Fruit fly (Drosophila melanogaster) whole organism, prepupa: ENCODE results near the gene CG31546.
A peak's percentile ranks its signal among the peaks of the same experiment; 100 is the strongest.

Experiments
- Blimp-1 ChIP-seq: fragments of 200-800 bp; sonication (Bioruptor generic); optimal IDR thresholded peaks from 3 replicates; lab custom pipeline; 2017; ENCODE audit warnings: missing biosample characterization, missing genetic modification characterization, mild to moderate bottlenecking, moderate library complexity, missing genetic modification reagents
- CG10669 ChIP-seq: fragments of 200-800 bp; sonication (Bioruptor generic); optimal IDR thresholded peaks from 3 replicates; lab custom pipeline; 2018; ENCODE audit warnings: missing biosample characterization, mild to moderate bottlenecking, missing genetic modification characterization, moderate library complexity
- CG11294 ChIP-seq: fragments of 200-800 bp; sonication (Bioruptor generic); IDR thresholded peaks from 2 replicates; pipeline ENCODE4 v1.3.6; 2022; ENCODE audit warnings: missing biosample characterization, missing genetic modification characterization
- CG11902 ChIP-seq: fragments of 200-800 bp; sonication (Bioruptor generic); optimal IDR thresholded peaks from 3 replicates; lab custom pipeline; 2016; ENCODE audit warnings: missing biosample characterization, missing genetic modification characterization
- CG15336 ChIP-seq: fragments of 200-800 bp; sonication (Bioruptor generic); IDR thresholded peaks from 2 replicates; pipeline ENCODE4 v1.3.6; 2022; ENCODE audit warnings: missing biosample characterization, missing genetic modification characterization
- CG1621 ChIP-seq: fragments of 200-800 bp; sonication (Bioruptor generic); optimal IDR thresholded peaks from 3 replicates; lab custom pipeline; 2018; ENCODE audit warnings: missing biosample characterization, mild to moderate bottlenecking, missing genetic modification characterization
- CG16779 ChIP-seq: fragments of 200-800 bp; sonication (Bioruptor generic); optimal IDR thresholded peaks from 3 replicates; lab custom pipeline; 2017; ENCODE audit warnings: missing biosample characterization, mild to moderate bottlenecking, missing genetic modification characterization
- CG3032 ChIP-seq: fragments of 200-800 bp; optimal IDR thresholded peaks from 2 replicates; lab custom pipeline; 2019; ENCODE audit warnings: missing biosample characterization, mild to moderate bottlenecking, missing genetic modification characterization, moderate library complexity
- CG32006 ChIP-seq: fragments of 200-800 bp; sonication (Bioruptor generic); optimal IDR thresholded peaks from 3 replicates; lab custom pipeline; 2017; ENCODE audit warnings: missing biosample characterization, mild to moderate bottlenecking, missing genetic modification characterization
- CG34406 ChIP-seq: fragments of 200-800 bp; sonication (Bioruptor generic); optimal IDR thresholded peaks from 3 replicates; lab custom pipeline; 2016; ENCODE audit warnings: missing biosample characterization, missing genetic modification characterization
- CG3919 ChIP-seq: fragments of 200-800 bp; sonication (Bioruptor generic); optimal IDR thresholded peaks from 3 replicates; lab custom pipeline; 2016; ENCODE audit warnings: missing biosample characterization, missing genetic modification characterization
- CG4318 ChIP-seq: fragments of 200-800 bp; sonication (Bioruptor generic); optimal IDR thresholded peaks from 3 replicates; lab custom pipeline; 2017; ENCODE audit warnings: missing biosample characterization, mild to moderate bottlenecking, missing genetic modification characterization
- CG6163 ChIP-seq: fragments of 200-800 bp; sonication (Bioruptor generic); IDR thresholded peaks from 3 replicates; pipeline ENCODE4 v1.3.6; 2022; ENCODE audit warnings: missing biosample characterization, missing genetic modification characterization
- CG6792 ChIP-seq: fragments of 200-800 bp; sonication (Bioruptor generic); optimal IDR thresholded peaks from 3 replicates; lab custom pipeline; 2016; ENCODE audit warnings: missing biosample characterization, missing genetic modification characterization
- CG6808 ChIP-seq: fragments of 200-800 bp; sonication (Bioruptor generic); optimal IDR thresholded peaks from 3 replicates; lab custom pipeline; 2017; ENCODE audit warnings: missing biosample characterization, missing genetic modification characterization, mild to moderate bottlenecking, moderate library complexity, missing genetic modification reagents
- CG7368 ChIP-seq: fragments of 200-800 bp; sonication (Bioruptor generic); optimal IDR thresholded peaks from 3 replicates; lab custom pipeline; 2016; ENCODE audit warnings: missing biosample characterization, missing genetic modification characterization
- CG8319 ChIP-seq: fragments of 200-800 bp; sonication (Bioruptor generic); optimal IDR thresholded peaks from 3 replicates; lab custom pipeline; 2016; ENCODE audit warnings: missing biosample characterization, missing genetic modification characterization
- CG8632 ChIP-seq: fragments of 200-800 bp; sonication (Bioruptor generic); optimal IDR thresholded peaks from 3 replicates; lab custom pipeline; 2016; ENCODE audit warnings: missing biosample characterization, missing genetic modification characterization
- Eip78C ChIP-seq: fragments of 200-800 bp; sonication (Bioruptor generic); peaks from one replicate; lab custom pipeline; 2016; ENCODE audit warnings: missing biosample characterization, missing genetic modification characterization
- Eip93F ChIP-seq: fragments of 200-800 bp; sonication (Bioruptor generic); optimal IDR thresholded peaks from 2 replicates; lab custom pipeline; 2016; ENCODE audit warnings: missing biosample characterization, mild to moderate bottlenecking, missing genetic modification characterization
- Ets21C ChIP-seq: fragments of 200-800 bp; sonication (Bioruptor generic); optimal IDR thresholded peaks from 3 replicates; lab custom pipeline; 2016; ENCODE audit warnings: missing biosample characterization, missing genetic modification characterization
- Gug ChIP-seq: fragments of 200-800 bp; sonication (Bioruptor generic); IDR thresholded peaks from 2 replicates; pipeline ENCODE4 v1.3.6; 2022; ENCODE audit warnings: missing biosample characterization, missing genetic modification characterization
- Hr38 ChIP-seq: sonication (Bioruptor generic); optimal IDR thresholded peaks from 2 replicates; lab custom pipeline; 2016; ENCODE audit warnings: missing biosample characterization, missing genetic modification characterization
- Hr39 ChIP-seq: fragments of 200-800 bp; sonication (Bioruptor generic); optimal IDR thresholded peaks from 2 replicates; lab custom pipeline; 2016; ENCODE audit warnings: missing biosample characterization, missing genetic modification characterization
- Hr4 ChIP-seq: fragments of 200-800 bp; sonication (Bioruptor generic); optimal IDR thresholded peaks from 3 replicates; lab custom pipeline; 2016; ENCODE audit warnings: missing biosample characterization, missing genetic modification characterization
- Met ChIP-seq: fragments of 200-800 bp; sonication (Bioruptor generic); optimal IDR thresholded peaks from 3 replicates; lab custom pipeline; 2016; ENCODE audit warnings: missing biosample characterization, missing genetic modification characterization
- Smox ChIP-seq: fragments of 200-800 bp; sonication (Bioruptor generic); optimal IDR thresholded peaks from 3 replicates; lab custom pipeline; 2016; ENCODE audit warnings: missing biosample characterization, missing genetic modification characterization
- Sox102F ChIP-seq: fragments of 200-800 bp; sonication (Bioruptor generic); optimal IDR thresholded peaks from 2 replicates; lab custom pipeline; 2016; ENCODE audit warnings: missing biosample characterization, mild to moderate bottlenecking, missing genetic modification characterization
- Sox15 ChIP-seq: fragments of 200-800 bp; sonication (Bioruptor generic); optimal IDR thresholded peaks from 3 replicates; lab custom pipeline; 2016; ENCODE audit warnings: missing biosample characterization, missing genetic modification characterization
- achi ChIP-seq: fragments of 200-800 bp; sonication (Bioruptor generic); optimal IDR thresholded peaks from 3 replicates; lab custom pipeline; 2016; ENCODE audit warnings: missing biosample characterization, missing genetic modification characterization
- acj6 ChIP-seq: fragments of 200-800 bp; sonication (Bioruptor generic); optimal IDR thresholded peaks from 3 replicates; lab custom pipeline; 2016; ENCODE audit warnings: missing biosample characterization, missing genetic modification characterization
- cyc ChIP-seq: fragments of 200-800 bp; sonication (Bioruptor generic); optimal IDR thresholded peaks from 3 replicates; lab custom pipeline; 2016; ENCODE audit warnings: missing biosample characterization, missing genetic modification characterization
- dac ChIP-seq: fragments of 200-800 bp; sonication (Bioruptor generic); optimal IDR thresholded peaks from 2 replicates; lab custom pipeline; 2017; ENCODE audit warnings: missing biosample characterization, mild to moderate bottlenecking, missing genetic modification characterization
- esn ChIP-seq: fragments of 200-800 bp; sonication (Bioruptor generic); optimal IDR thresholded peaks from 2 replicates; lab custom pipeline; 2016; ENCODE audit warnings: missing biosample characterization, mild to moderate bottlenecking, missing genetic modification characterization, moderate library complexity
- fkh ChIP-seq: fragments of 200-800 bp; sonication (Bioruptor generic); optimal IDR thresholded peaks from 3 replicates; lab custom pipeline; 2017; ENCODE audit warnings: missing biosample characterization, mild to moderate bottlenecking, missing genetic modification characterization, moderate library complexity
- lz ChIP-seq: fragments of 200-800 bp; sonication (Bioruptor generic); optimal IDR thresholded peaks from 3 replicates; lab custom pipeline; 2016; ENCODE audit warnings: missing biosample characterization, missing genetic modification characterization
- net ChIP-seq: fragments of 200-800 bp; sonication (Bioruptor generic); optimal IDR thresholded peaks from 3 replicates; lab custom pipeline; 2016; ENCODE audit warnings: missing biosample characterization, missing genetic modification characterization
- pdm3 ChIP-seq: fragments of 200-800 bp; sonication (Bioruptor generic); optimal IDR thresholded peaks from 3 replicates; lab custom pipeline; 2016; ENCODE audit warnings: missing biosample characterization, missing genetic modification characterization
- ss ChIP-seq, 2 experiments: fragments of 200-800 bp; sonication (Bioruptor generic); optimal IDR thresholded peaks; 2 replicates in 1 of 2; 3 replicates in 1 of 2; lab custom pipeline; 2017 to 2018; ENCODE audit warnings: mild to moderate bottlenecking in 2 of 2, missing biosample characterization in 2 of 2, missing genetic modification characterization in 2 of 2, moderate library complexity in 1 of 2
- topi ChIP-seq: fragments of 200-800 bp; sonication (Bioruptor generic); optimal IDR thresholded peaks from 3 replicates; lab custom pipeline; 2016; ENCODE audit warnings: missing biosample characterization, missing genetic modification characterization
- vri ChIP-seq: fragments of 200-800 bp; sonication (Bioruptor generic); optimal IDR thresholded peaks from 3 replicates; lab custom pipeline; 2016; ENCODE audit warnings: missing biosample characterization, mild to moderate bottlenecking, missing genetic modification characterization

The CG31546 gene

DNA sequence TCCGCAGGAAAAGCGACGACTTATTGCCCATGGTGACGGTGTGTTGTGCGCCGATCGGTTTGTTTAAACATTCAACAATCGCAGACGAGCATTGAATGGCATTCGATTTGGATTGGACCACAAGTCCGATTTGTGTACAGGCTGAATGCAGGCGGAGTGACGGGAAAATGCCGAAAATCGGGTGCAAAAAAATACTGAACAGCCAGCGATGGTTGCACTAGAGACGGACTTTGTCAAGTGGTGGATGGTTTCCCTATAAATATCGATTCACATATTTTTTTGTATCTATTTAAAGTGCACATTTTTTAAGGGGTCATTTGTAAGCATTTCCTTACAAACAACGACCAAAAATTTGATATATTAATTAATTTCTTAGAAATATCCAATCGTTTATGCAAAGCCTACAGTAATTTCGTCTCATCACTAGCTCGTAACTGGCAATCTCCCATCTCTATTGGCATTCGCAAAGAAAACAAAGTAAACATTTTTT, 19.3 kb upstream of the CG31546 start, which contains the start of the genes elm and MED27 (continued):
- TF ChIP-seq Eip78C (GFP tag; lab: Kevin White, UChicago) (peak; percentile 95), pdm3 (GFP tag; lab: Kevin White, UChicago) (peak; percentile 94), CG4318 (GFP tag; lab: Kevin White, UChicago) (no peak), Eip93F (GFP tag; lab: Kevin White, UChicago) (peak; percentile 76), cyc (GFP tag; lab: Kevin White, UChicago) (peak; percentile 95), CG6808 (GFP tag; lab: Kevin White, UChicago) (peak; percentile 78), CG1621 (tag; lab: Kevin White, UChicago) (peak; percentile 81), CG11902 (GFP tag; lab: Kevin White, UChicago) (peak; percentile 93)
- TF ChIP-seq, all 60 proteins: peak for 54

DNA sequence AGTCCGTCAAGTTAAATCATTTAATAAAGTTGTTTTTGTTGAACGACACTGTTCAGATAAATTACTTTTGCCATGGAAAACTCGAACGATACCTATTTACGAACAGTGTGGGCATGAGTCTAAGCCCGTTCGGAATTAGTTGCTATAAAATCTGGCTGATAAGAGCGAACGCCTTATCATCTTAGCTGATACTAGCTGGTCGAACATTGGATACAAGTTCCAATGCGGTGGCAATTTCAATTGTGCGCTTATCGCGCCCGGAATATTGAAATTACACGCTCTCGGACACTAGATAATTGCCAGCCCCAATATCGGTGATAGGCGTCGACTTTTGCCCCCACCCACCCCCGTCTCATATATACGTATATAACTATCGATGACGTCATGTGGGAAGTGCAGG, 18.5 kb upstream of the CG31546 start:
- TF ChIP-seq Hr39 (GFP tag; lab: Kevin White, UChicago): no peak
- no peak for TF ChIP-seq vri (GFP tag; lab: Kevin White, UChicago)
- no peak for TF ChIP-seq CG6808 (GFP tag; lab: Kevin White, UChicago)
- no peak for TF ChIP-seq fkh (GFP tag; lab: Kevin White, UChicago)
- TF ChIP-seq achi (GFP tag; lab: Kevin White, UChicago): no peak
- no peak for TF ChIP-seq CG10669 (GFP tag; lab: Kevin White, UChicago)
- no peak for TF ChIP-seq esn (GFP tag; lab: Kevin White, UChicago)
- TF ChIP-seq Smox: no peak
- no peak for TF ChIP-seq Eip78C (GFP tag; lab: Kevin White, UChicago)
- TF ChIP-seq Met (GFP tag; lab: Kevin White, UChicago): no peak
- TF ChIP-seq CG1621 (tag; lab: Kevin White, UChicago): no peak
- no peak for TF ChIP-seq Hr38 (GFP tag; lab: Kevin White, UChicago)
- no peak for TF ChIP-seq CG7368 (GFP tag; lab: Kevin White, UChicago)

DNA sequence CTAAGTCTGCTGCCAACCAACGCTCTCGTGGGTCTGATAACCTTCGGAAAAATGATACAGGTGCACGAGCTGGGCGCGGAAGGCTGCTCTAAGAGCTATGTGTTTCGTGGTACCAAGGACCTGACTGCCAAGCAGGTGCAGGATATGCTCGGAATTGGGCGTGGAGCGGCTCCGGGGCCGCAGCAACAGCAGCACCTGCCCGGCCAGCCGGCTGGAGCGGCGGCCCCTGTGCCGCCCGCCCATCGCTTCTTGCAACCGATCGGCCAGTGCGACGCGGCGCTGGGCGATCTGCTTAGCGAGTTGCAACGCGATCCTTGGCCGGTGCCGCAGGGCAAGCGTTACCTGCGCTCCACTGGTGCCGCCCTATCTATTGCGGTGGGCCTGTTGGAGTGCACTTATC, 14.5 kb upstream of the CG31546 start:
- TF ChIP-seq CG1621 (tag; lab: Kevin White, UChicago): no peak
- TF ChIP-seq Hr4 (GFP tag; lab: Kevin White, UChicago): no peak
- no peak for TF ChIP-seq Hr38 (GFP tag; lab: Kevin White, UChicago)
- TF ChIP-seq CG34406 (GFP tag; lab: Kevin White, UChicago): no peak
- no peak for TF ChIP-seq CG3032 (tag; lab: Kevin White, UChicago)
- TF ChIP-seq CG32006 (GFP tag; lab: Kevin White, UChicago): no peak
- no peak for TF ChIP-seq CG16779 (tag; lab: Kevin White, UChicago)
- TF ChIP-seq net (GFP tag; lab: Kevin White, UChicago): no peak
- no peak for TF ChIP-seq Met (GFP tag; lab: Kevin White, UChicago)
- TF ChIP-seq, all 60 proteins: peak for 0

DNA sequence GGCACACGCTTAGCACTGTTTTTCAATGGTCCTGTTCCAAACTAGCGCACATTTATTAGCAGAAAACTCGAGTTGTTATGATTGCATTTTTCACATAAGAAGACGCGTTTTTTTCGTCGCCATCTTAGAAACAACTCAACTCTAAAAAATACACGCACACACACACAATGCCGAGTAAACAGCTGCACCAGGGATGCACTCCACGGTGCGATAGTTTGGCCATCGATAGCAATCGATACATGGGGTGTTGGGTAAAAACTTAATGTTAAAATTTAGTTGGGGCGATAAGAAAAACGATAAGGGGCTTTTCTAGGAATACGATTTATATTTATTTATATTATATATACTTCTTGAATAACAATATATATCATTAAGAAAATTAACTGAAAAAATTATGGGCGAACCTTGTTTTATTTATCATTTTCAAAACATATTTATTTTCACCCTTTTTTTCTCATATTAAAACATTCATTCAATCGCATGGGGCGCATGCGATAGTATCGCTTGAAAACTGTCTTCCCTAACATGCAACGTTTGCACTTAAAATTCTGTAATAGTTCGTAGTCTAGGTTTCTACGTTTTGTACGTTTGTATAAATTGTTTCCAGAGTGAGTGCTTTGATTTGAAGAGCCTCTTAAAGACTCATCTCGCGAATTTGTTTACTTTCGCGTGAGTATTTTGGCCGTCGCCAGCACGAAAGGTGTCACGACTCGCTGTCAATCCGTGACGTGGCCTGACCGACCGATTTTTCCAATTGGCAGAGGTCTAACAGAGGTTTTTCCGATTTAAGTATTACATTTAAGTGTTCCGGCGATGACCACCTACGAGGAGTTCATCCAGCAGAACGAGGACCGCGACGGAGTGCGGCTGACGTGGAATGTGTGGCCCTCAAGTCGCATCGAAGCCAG, 13.4 kb upstream of the CG31546 start, which contains the start of the genes MTA1-like and Sec23:
MTA1-like (minus strand) TSS at position 170 of the 908 bp plus-strand sequence.
Sec23 (plus strand) TSS at position 497 of the 908 bp plus-strand sequence.
- TF ChIP-seq Sox15 (GFP tag; lab: Kevin White, UChicago) (peak; percentile 43), Sox102F (peak; percentile 58), Ets21C (GFP tag; lab: Kevin White, UChicago) (peak; percentile 62), CG1621 (tag; lab: Kevin White, UChicago) (no peak), fkh (GFP tag; lab: Kevin White, UChicago) (peak; percentile 91), CG8632 (GFP tag; lab: Kevin White, UChicago) (peak; percentile 61), Blimp-1 (GFP tag; lab: Kevin White, UChicago) (no peak), net (GFP tag; lab: Kevin White, UChicago) (peak; percentile 34), CG15336 (GFP tag; lab: Robert Waterston, UW) (no peak), cyc (GFP tag; lab: Kevin White, UChicago) (peak; percentile 51), Gug (GFP tag; lab: Robert Waterston, UW) (peak; percentile 11; the same call in 1 of the 2 replicates), CG6792 (GFP tag; lab: Kevin White, UChicago) (peak; percentile 58), ss (GFP tag; optimal IDR thresholded peaks at IDR 0.05; lab: Kevin White, UChicago) (peak; percentile 21 to 28), CG3919 (GFP tag; lab: Kevin White, UChicago) (peak; percentile 49), CG32006 (GFP tag; lab: Kevin White, UChicago) (peak; percentile 66), CG11294 (GFP tag; lab: Robert Waterston, UW) (0 out of 2 replicates have a peak, but pooled peaks have one; percentile 11), Smox (peak; percentile 45), Met (GFP tag; lab: Kevin White, UChicago) (peak; percentile 44), Hr39 (GFP tag; lab: Kevin White, UChicago) (peak; percentile 68), CG6163 (GFP tag; lab: Robert Waterston, UW) (peak; percentile 31; the same call in 1 of the 3 replicates), acj6 (GFP tag; lab: Kevin White, UChicago) (peak; percentile 80), topi (peak; percentile 40), CG8319 (GFP tag; lab: Kevin White, UChicago) (peak; percentile 34), dac (GFP tag; lab: Kevin White, UChicago) (no peak), CG3032 (tag; lab: Kevin White, UChicago) (peak; percentile 54), lz (peak; percentile 58)
